Worm (Caenorhabditis elegans) whole organism, L4 larva: Measurements from ENCODE around the gene msp-53.

Source experiments
- T20F7.1 ChIP-seq: fragments of 200-800 bp; sonication (Bioruptor generic); optimal IDR thresholded peaks from 2 replicates; lab custom pipeline; 2018; ENCODE audit warnings: mild to moderate bottlenecking, missing genetic modification characterization, missing compliant biosample characterization
- T26A8.4 ChIP-seq: fragments of 200-800 bp; sonication (Bioruptor generic); IDR thresholded peaks from 2 replicates; pipeline ENCODE4 v1.3.6; 2022; ENCODE audit warnings: missing genetic modification characterization, missing compliant biosample characterization
- Y105C5A.15 ChIP-seq: fragments of 200-800 bp; sonication (Bioruptor generic); IDR thresholded peaks from 2 replicates; pipeline ENCODE4 v1.3.6; 2022; ENCODE audit warnings: missing genetic modification characterization, missing compliant biosample characterization
- ZK546.5 ChIP-seq, 2 experiments: sonication (generic microtip); optimal IDR thresholded peaks; 2 replicates each; lab custom pipeline; 2017; ENCODE audit warnings: missing biosample characterization in 2 of 2, missing genetic modification characterization in 2 of 2
- aha-1 ChIP-seq: fragments of 150-350 bp; peaks from one replicate; lab custom pipeline; 2014; ENCODE audit warnings: missing biosample characterization, missing genetic modification characterization
- aly-2 ChIP-seq: sonication (generic microtip); optimal IDR thresholded peaks from 2 replicates; lab custom pipeline; 2018; ENCODE audit warnings: missing biosample characterization, missing genetic modification characterization
- ama-1 ChIP-seq: fragments of 150-350 bp; optimal IDR thresholded peaks from 2 replicates; lab custom pipeline; 2014; ENCODE audit warnings: inconsistent platforms, mixed read lengths
- ceh-20 ChIP-seq: fragments of 200-800 bp; sonication (Bioruptor generic); IDR thresholded peaks from 2 replicates; pipeline ENCODE4 v1.3.6; 2022; ENCODE audit warnings: missing genetic modification reagents, missing genetic modification characterization, missing compliant biosample characterization
- ceh-32 ChIP-seq: sonication (generic microtip); optimal IDR thresholded peaks from 2 replicates; lab custom pipeline; 2016; ENCODE audit warnings: mild to moderate bottlenecking, missing genetic modification characterization, missing compliant biosample characterization; ENCODE audit not compliant: poor library complexity
- ctbp-1 ChIP-seq: fragments of 200-800 bp; sonication (Bioruptor generic); IDR thresholded peaks from 2 replicates; pipeline ENCODE4 v1.3.6; 2022; ENCODE audit warnings: missing genetic modification reagents, missing genetic modification characterization, missing compliant biosample characterization
- daf-12 ChIP-seq: fragments of 150-350 bp; optimal IDR thresholded peaks from 2 replicates; lab custom pipeline; 2014; ENCODE audit warnings: missing biosample characterization, missing genetic modification reagents, missing genetic modification characterization
- daf-19 ChIP-seq: fragments of 200-800 bp; sonication (Bioruptor generic); conservative IDR thresholded peaks from 2 replicates; pipeline ENCODE4 v1.3.6; 2022; ENCODE audit warnings: missing genetic modification characterization, missing compliant biosample characterization
- duxl-1 ChIP-seq: sonication (generic microtip); optimal IDR thresholded peaks from 2 replicates; lab custom pipeline; 2016; ENCODE audit warnings: mild to moderate bottlenecking, missing genetic modification characterization, moderate library complexity, missing compliant biosample characterization; ENCODE audit not compliant: poor library complexity
- dve-1 ChIP-seq: sonication (generic microtip); optimal IDR thresholded peaks from 2 replicates; lab custom pipeline; 2017; ENCODE audit warnings: antibody characterized with exemption, mild to moderate bottlenecking, missing genetic modification characterization, missing compliant biosample characterization; ENCODE audit not compliant: insufficient read depth
- fkh-10 ChIP-seq: fragments of 150-350 bp; optimal IDR thresholded peaks from 2 replicates; lab custom pipeline; 2014; ENCODE audit warnings: missing biosample characterization, missing genetic modification reagents, missing genetic modification characterization
- gei-8 ChIP-seq: fragments of 200-800 bp; sonication (Bioruptor generic); optimal IDR thresholded peaks from 2 replicates; lab custom pipeline; 2018; ENCODE audit warnings: mild to moderate bottlenecking, missing genetic modification characterization, missing compliant biosample characterization
- hlh-11 ChIP-seq: fragments of 200-800 bp; sonication (Bioruptor generic); optimal IDR thresholded peaks from 2 replicates; lab custom pipeline; 2018; ENCODE audit warnings: mild to moderate bottlenecking, missing genetic modification characterization, missing compliant biosample characterization
- lim-7 ChIP-seq: fragments of 200-800 bp; sonication (Bioruptor generic); IDR thresholded peaks from 2 replicates; pipeline ENCODE4 v1.3.6; 2022; ENCODE audit warnings: missing genetic modification characterization, missing compliant biosample characterization
- lin-38 ChIP-seq: fragments of 200-800 bp; sonication (Bioruptor generic); IDR thresholded peaks from 2 replicates; pipeline ENCODE4 v1.3.6; 2022; ENCODE audit warnings: missing genetic modification reagents, missing genetic modification characterization, missing compliant biosample characterization
- lin-39 ChIP-seq: fragments of 150-350 bp; optimal IDR thresholded peaks from 2 replicates; lab custom pipeline; 2014; ENCODE audit warnings: missing biosample characterization, missing genetic modification reagents, missing genetic modification characterization
- lir-3 ChIP-seq: sonication (generic microtip); optimal IDR thresholded peaks from 2 replicates; lab custom pipeline; 2016; ENCODE audit warnings: mild to moderate bottlenecking, missing genetic modification characterization, missing compliant biosample characterization
- lsy-2 ChIP-seq, 2 experiments: fragments of 150-350 bp in 1 of 2; sonication (generic microtip) in 1 of 2; optimal IDR thresholded peaks; 2 replicates each; lab custom pipeline; 2014 to 2017; ENCODE audit warnings: missing biosample characterization in 2 of 2, missing genetic modification characterization in 2 of 2
- madf-9 ChIP-seq: fragments of 200-800 bp; sonication (Bioruptor generic); conservative IDR thresholded peaks from 2 replicates; pipeline ENCODE4 v1.3.6; 2022; ENCODE audit warnings: missing genetic modification reagents, missing genetic modification characterization, missing compliant biosample characterization
- mdl-1 ChIP-seq, 2 experiments: fragments of 150-350 bp in 1 of 2; sonication (generic microtip) in 1 of 2; optimal IDR thresholded peaks; 2 replicates each; lab custom pipeline; 2014 to 2017; ENCODE audit warnings: missing biosample characterization in 2 of 2, missing genetic modification characterization in 2 of 2
- mdt-29 ChIP-seq: fragments of 200-800 bp; sonication (Bioruptor generic); IDR thresholded peaks from 2 replicates; pipeline ENCODE4 v1.3.6; 2022; ENCODE audit warnings: missing genetic modification reagents, missing genetic modification characterization, missing compliant biosample characterization
- mep-1 ChIP-seq: fragments of 150-350 bp; sonication (generic microtip); optimal IDR thresholded peaks from 3 replicates; lab custom pipeline; 2014; ENCODE audit warnings: missing biosample characterization, missing genetic modification characterization
- nhr-28 ChIP-seq: fragments of 150-350 bp; optimal IDR thresholded peaks from 2 replicates; lab custom pipeline; 2014; ENCODE audit warnings: missing biosample characterization, missing genetic modification characterization
- nhr-48 ChIP-seq: sonication (generic microtip); optimal IDR thresholded peaks from 2 replicates; lab custom pipeline; 2016; ENCODE audit warnings: mild to moderate bottlenecking, missing genetic modification characterization, missing compliant biosample characterization
- nhr-6 ChIP-seq: fragments of 150-350 bp; optimal IDR thresholded peaks from 2 replicates; lab custom pipeline; 2014; ENCODE audit warnings: missing biosample characterization, missing genetic modification characterization
- nhr-77 ChIP-seq: fragments of 150-350 bp; optimal IDR thresholded peaks from 2 replicates; lab custom pipeline; 2014; ENCODE audit warnings: missing biosample characterization, missing genetic modification characterization
- pha-4 ChIP-seq, 2 experiments: fragments of 150-350 bp in 1 of 2; fragments of 200-800 bp in 1 of 2; sonication (Bioruptor generic) in 1 of 2; IDR thresholded peaks in 1 of 2; optimal IDR thresholded peaks in 1 of 2; 2 replicates each; pipeline versions ENCODE4 v1.3.6 to Lab custom; 2014 to 2022; ENCODE audit warnings: missing genetic modification characterization in 2 of 2, missing genetic modification reagents in 2 of 2, missing biosample characterization in 1 of 2, missing compliant biosample characterization in 1 of 2
- rbr-2 ChIP-seq: sonication (generic microtip); optimal IDR thresholded peaks from 2 replicates; lab custom pipeline; 2016; ENCODE audit warnings: missing genotype, missing genetic modification characterization, missing compliant biosample characterization
- saeg-2 ChIP-seq: fragments of 200-800 bp; sonication (Bioruptor generic); IDR thresholded peaks from 2 replicates; pipeline ENCODE4 v1.3.6; 2022; ENCODE audit warnings: missing genetic modification reagents, missing genetic modification characterization, missing compliant biosample characterization
- set-16 ChIP-seq: fragments of 200-800 bp; sonication (Bioruptor generic); IDR thresholded peaks from 2 replicates; pipeline ENCODE4 v1.3.6; 2022; ENCODE audit warnings: missing genetic modification reagents, missing genetic modification characterization, missing compliant biosample characterization
- snpc-1.2 ChIP-seq: fragments of 200-800 bp; sonication (Bioruptor generic); IDR thresholded peaks from 2 replicates; pipeline ENCODE4 v1.3.6; 2022; ENCODE audit warnings: missing genetic modification reagents, missing genetic modification characterization, missing compliant biosample characterization
- unc-130 ChIP-seq: sonication (generic microtip); optimal IDR thresholded peaks from 2 replicates; lab custom pipeline; 2016; ENCODE audit warnings: missing genetic modification reagents, missing genetic modification characterization, missing compliant biosample characterization
- unc-39 ChIP-seq: sonication (generic microtip); optimal IDR thresholded peaks from 2 replicates; lab custom pipeline; 2017; ENCODE audit warnings: missing biosample characterization, missing genetic modification characterization
- unc-62 ChIP-seq, 3 experiments: fragments of 150-350 bp in 1 of 3; sonication (generic microtip); optimal IDR thresholded peaks in 2 of 3; peaks in 1 of 3; 1 replicate in 1 of 3; 2 replicates in 2 of 3; lab custom pipeline; 2014 to 2017; ENCODE audit warnings: missing biosample characterization in 3 of 3, missing genetic modification characterization in 3 of 3, missing genetic modification reagents in 3 of 3, missing genotype in 1 of 3
- zfp-3 ChIP-seq: fragments of 200-800 bp; sonication (Bioruptor generic); conservative IDR thresholded peaks from 2 replicates; pipeline ENCODE4 v1.3.6; 2022; ENCODE audit warnings: missing genetic modification reagents, missing genetic modification characterization, missing compliant biosample characterization
- zip-2 ChIP-seq: fragments of 150-350 bp; optimal IDR thresholded peaks from 2 replicates; lab custom pipeline; 2014; ENCODE audit warnings: missing biosample characterization, missing genetic modification characterization

msp-53 gene

DNA sequence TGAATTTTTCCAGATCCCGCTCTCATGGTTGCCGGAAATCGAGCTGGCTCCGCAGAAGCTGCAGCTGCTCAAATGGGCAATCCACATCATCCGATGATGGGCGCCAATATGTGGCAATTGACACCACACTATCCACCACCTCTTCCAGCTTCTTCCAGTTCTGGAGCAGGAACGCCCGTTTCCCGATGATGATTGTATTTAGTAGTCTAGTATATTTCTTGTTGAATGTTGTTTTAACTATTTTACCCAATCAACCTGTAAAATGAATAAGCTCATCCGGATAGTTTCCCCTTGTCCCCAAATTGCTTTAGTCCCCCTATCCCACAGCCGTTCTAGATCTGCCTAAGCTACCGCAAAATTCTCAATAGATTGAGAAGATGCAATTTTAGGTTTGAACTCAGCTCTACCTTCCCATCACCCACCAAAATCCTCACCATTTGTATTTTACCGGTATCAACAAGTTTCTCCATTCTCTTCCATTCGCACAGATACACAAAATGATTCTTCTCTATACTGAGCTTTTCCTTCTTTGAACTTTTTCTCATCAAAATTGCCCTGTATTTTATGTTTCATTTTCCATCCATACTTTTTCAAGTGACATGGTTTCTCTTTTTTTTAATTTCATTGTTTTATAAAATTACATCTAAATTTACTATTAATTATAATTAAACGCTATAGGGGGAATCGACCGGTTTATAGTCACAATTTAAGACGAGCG is 21.5 kb upstream of the msp-53 start:
- TF ChIP-seq daf-12 (tag; lab: Kevin White, UChicago) (no peak), duxl-1 (tag; lab: Kevin White, UChicago) (peak; percentile 16), lsy-2 (tag; optimal IDR thresholded peaks at IDR 0.05; lab: Kevin White, UChicago) (peak in 1 of 2 experiments; percentile 7), aha-1 (tag; lab: Kevin White, UChicago) (peak; percentile 83), lim-7 (0 out of 2 replicates have a peak, but pooled peaks have one; percentile 30), zip-2 (tag; lab: Kevin White, UChicago) (no peak), mdl-1 (tag; optimal IDR thresholded peaks at IDR 0.05; lab: Kevin White, UChicago) (no peak), mep-1 (tag; lab: Kevin White, UChicago) (peak; percentile 40), fkh-10 (GFP tag; lab: Kevin White, UChicago) (no peak), zfp-3 (GFP tag; lab: Robert Waterston, UW) (no peak), daf-19 (0 out of 2 replicates have a peak, but pooled peaks have one; percentile 38), madf-9 (GFP tag; lab: Robert Waterston, UW) (no peak), rbr-2 (tag; lab: Kevin White, UChicago) (no peak), lir-3 (tag; lab: Kevin White, UChicago) (no peak), pha-4 (GFP tag; IDR thresholded peaks at IDR 0.05; lab: Robert Waterston, UW) (peak; percentile 35; the same call in 1 of the 2 replicates), pha-4 (tag; optimal IDR thresholded peaks at IDR 0.05; lab: Kevin White, UChicago) (no peak), nhr-6 (tag; lab: Kevin White, UChicago) (no peak), unc-39 (tag; lab: Kevin White, UChicago) (no peak), lin-39 (tag; lab: Kevin White, UChicago) (no peak), snpc-1.2 (peak; percentile 18; the same call in 1 of the 2 replicates), aly-2 (no peak), ceh-20 (GFP tag; lab: Robert Waterston, UW) (no peak), saeg-2 (GFP tag; lab: Robert Waterston, UW) (0 out of 2 replicates have a peak, but pooled peaks have one; percentile 8), T20F7.1 (peak; percentile 55), T26A8.4 (0 out of 2 replicates have a peak, but pooled peaks have one; percentile 39), unc-62 (GFP tag; optimal IDR thresholded peaks at IDR 0.05 in 1 of 2; lab: Kevin White, UChicago) (peak in 1 of 2 experiments; percentile 51), unc-62 (tag; optimal IDR thresholded peaks at IDR 0.05; lab: Kevin White, UChicago) (no peak), nhr-77 (tag; lab: Kevin White, UChicago) (peak; percentile 6), ZK546.5 (tag; optimal IDR thresholded peaks at IDR 0.05; lab: Kevin White, UChicago) (no peak), ama-1 (lab: Kevin White, UChicago) (peak; percentile 18), dve-1 (peak; percentile 29), gei-8 (GFP tag; lab: Kevin White, UChicago) (no peak)

ce11 chrIV:5085782-5086181 is 20.9 kb upstream of the msp-53 start:
- no peak for TF ChIP-seq Y105C5A.15
- TF ChIP-seq nhr-28 (tag; lab: Kevin White, UChicago) = no peak
- TF ChIP-seq unc-130 = no peak
- TF ChIP-seq lin-38 (GFP tag; lab: Robert Waterston, UW) = no peak
- peak; percentile 76 for TF ChIP-seq set-16 (GFP tag; lab: Robert Waterston, UW)
- no peak for TF ChIP-seq ceh-32
- TF ChIP-seq ama-1 (lab: Kevin White, UChicago) = no peak
- no peak for TF ChIP-seq nhr-48 (tag; lab: Kevin White, UChicago)
- TF ChIP-seq mdt-29 (GFP tag; lab: Robert Waterston, UW) = no peak
- TF ChIP-seq ctbp-1 (GFP tag; lab: Robert Waterston, UW) = no peak
- TF ChIP-seq hlh-11 = no peak
- peak in 1 of 2 experiments; percentile 1 for TF ChIP-seq unc-62 (GFP tag; optimal IDR thresholded peaks at IDR 0.05 in 1 of 2; lab: Kevin White, UChicago)
- TF ChIP-seq unc-62 (tag; optimal IDR thresholded peaks at IDR 0.05; lab: Kevin White, UChicago) = no peak
